Worm (Caenorhabditis elegans) whole organism, L4 larva: ENCODE results near the gene Y67D8C.2.

Experiments used
- egl-27 ChIP-seq: sonication (generic microtip); optimal IDR thresholded peaks from 3 replicates; lab custom pipeline; 2017; ENCODE audit warnings: missing biosample characterization, missing genetic modification reagents, missing genetic modification characterization
- lir-3 ChIP-seq: sonication (generic microtip); optimal IDR thresholded peaks from 2 replicates; lab custom pipeline; 2016; ENCODE audit warnings: mild to moderate bottlenecking, missing genetic modification characterization, missing compliant biosample characterization
- mep-1 ChIP-seq: fragments of 150-350 bp; sonication (generic microtip); optimal IDR thresholded peaks from 3 replicates; lab custom pipeline; 2014; ENCODE audit warnings: missing biosample characterization, missing genetic modification characterization
- nhr-28 ChIP-seq: fragments of 150-350 bp; optimal IDR thresholded peaks from 2 replicates; lab custom pipeline; 2014; ENCODE audit warnings: missing biosample characterization, missing genetic modification characterization
- unc-130 ChIP-seq: sonication (generic microtip); optimal IDR thresholded peaks from 2 replicates; lab custom pipeline; 2016; ENCODE audit warnings: missing genetic modification reagents, missing genetic modification characterization, missing compliant biosample characterization
- unc-62 ChIP-seq, 3 experiments: fragments of 150-350 bp in 1 of 3; sonication (generic microtip); optimal IDR thresholded peaks in 2 of 3; peaks in 1 of 3; 1 replicate in 1 of 3; 2 replicates in 2 of 3; lab custom pipeline; 2014 to 2017; ENCODE audit warnings: missing biosample characterization in 3 of 3, missing genetic modification characterization in 3 of 3, missing genetic modification reagents in 3 of 3, missing genotype in 1 of 3
- zag-1 ChIP-seq: fragments of 150-350 bp; optimal IDR thresholded peaks from 2 replicates; lab custom pipeline; 2014; ENCODE audit warnings: missing biosample characterization, missing genetic modification characterization

- TF ChIP-seq lir-3 (tag; lab: Kevin White, UChicago) (no peak), unc-130 (no peak), zag-1 (tag; lab: Kevin White, UChicago) (no peak), nhr-28 (tag; lab: Kevin White, UChicago) (peak; percentile 48), mep-1 (tag; lab: Kevin White, UChicago) (no peak), unc-62 (GFP tag; optimal IDR thresholded peaks at IDR 0.05 in 1 of 2; lab: Kevin White, UChicago) (no peak), unc-62 (tag; optimal IDR thresholded peaks at IDR 0.05; lab: Kevin White, UChicago) (no peak), egl-27 (no peak)
These were observed 42.2 kb upstream of the Y67D8C.2 start for ce11 chrIV:3029882-3030281.
